Worm (Caenorhabditis elegans) whole organism, late embryonic: ENCODE data around the gene fbxa-55.

ENCODE experiments used
- ceh-19 ChIP-seq: fragments of 200-800 bp; sonication (Bioruptor generic); optimal IDR thresholded peaks from 2 replicates; lab custom pipeline; 2018; ENCODE audit warnings: mild to moderate bottlenecking, missing genetic modification characterization, missing compliant biosample characterization
- ceh-45 ChIP-seq: fragments of 200-800 bp; sonication (Bioruptor generic); IDR thresholded peaks from 2 replicates; pipeline ENCODE4 v1.3.6; 2022; ENCODE audit warnings: missing genetic modification reagents, missing genetic modification characterization, missing compliant biosample characterization
- ets-4 ChIP-seq: sonication (generic microtip); optimal IDR thresholded peaks from 2 replicates; lab custom pipeline; 2016; ENCODE audit warnings: missing genetic modification characterization, missing compliant biosample characterization
- fkh-10 ChIP-seq: fragments of 150-350 bp; optimal IDR thresholded peaks from 2 replicates; lab custom pipeline; 2014; ENCODE audit warnings: missing biosample characterization, missing genetic modification reagents, missing genetic modification characterization
- hlh-30 ChIP-seq: sonication (generic microtip); optimal IDR thresholded peaks from 2 replicates; lab custom pipeline; 2017; ENCODE audit warnings: antibody characterized with exemption, missing genetic modification characterization, missing compliant biosample characterization; ENCODE audit not compliant: insufficient read depth
- lim-6 ChIP-seq: sonication (generic microtip); optimal IDR thresholded peaks from 2 replicates; lab custom pipeline; 2016; ENCODE audit warnings: missing genetic modification characterization, missing compliant biosample characterization
- pat-9 ChIP-seq: fragments of 200-800 bp; sonication (Bioruptor generic); optimal IDR thresholded peaks from 2 replicates; lab custom pipeline; 2018; ENCODE audit warnings: mild to moderate bottlenecking, missing genetic modification characterization, moderate library complexity, missing compliant biosample characterization
- pha-4 ChIP-seq: fragments of 150-350 bp; optimal IDR thresholded peaks from 2 replicates; lab custom pipeline; 2018; ENCODE audit warnings: missing biosample characterization, missing genetic modification reagents, missing genetic modification characterization
- pros-1 ChIP-seq: fragments of 150-350 bp; optimal IDR thresholded peaks from 2 replicates; lab custom pipeline; 2014; ENCODE audit warnings: missing biosample characterization, missing genetic modification reagents, missing genetic modification characterization
- rnt-1 ChIP-seq: sonication (generic microtip); optimal IDR thresholded peaks from 2 replicates; lab custom pipeline; 2016; ENCODE audit warnings: missing genetic modification characterization, missing compliant biosample characterization
- tbx-2 ChIP-seq: sonication (generic microtip); optimal IDR thresholded peaks from 2 replicates; lab custom pipeline; 2016; ENCODE audit warnings: missing genetic modification characterization, missing compliant biosample characterization
- tbx-7 ChIP-seq: sonication (generic microtip); optimal IDR thresholded peaks from 2 replicates; lab custom pipeline; 2016; ENCODE audit warnings: missing genotype, missing genetic modification characterization, missing compliant biosample characterization
- unc-42 ChIP-seq: sonication (generic microtip); optimal IDR thresholded peaks from 2 replicates; lab custom pipeline; 2016; ENCODE audit warnings: missing genotype, missing genetic modification characterization, missing compliant biosample characterization

DNA sequence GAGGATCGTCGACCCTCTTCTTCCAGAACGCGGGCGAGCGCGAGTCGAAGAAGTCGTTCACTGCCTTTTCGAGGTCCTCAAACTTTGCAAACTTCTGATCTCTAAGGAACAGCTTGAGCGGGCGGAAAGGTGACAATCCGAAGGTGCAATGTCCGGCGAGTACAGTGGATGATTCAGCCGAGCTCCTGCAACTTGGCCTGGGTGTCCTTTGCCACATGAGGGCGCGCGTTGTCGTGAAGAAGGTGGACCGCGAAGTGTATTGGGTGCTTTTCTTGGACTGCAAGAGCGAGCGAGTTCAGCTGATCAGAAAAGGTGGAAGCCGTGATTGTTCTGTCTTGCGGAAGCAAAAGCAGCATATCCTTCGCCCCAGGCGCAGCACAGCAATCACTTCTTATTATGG, 6.1 kb upstream of the fbxa-55 start:
- TF ChIP-seq hlh-30 (tag; lab: Kevin White, UChicago) (no peak), fkh-10 (GFP tag; lab: Kevin White, UChicago) (no peak), unc-42 (no peak), pha-4 (tag; lab: Kevin White, UChicago) (no peak), rnt-1 (tag; lab: Kevin White, UChicago) (no peak), ceh-45 (GFP tag; lab: Robert Waterston, UW) (no peak), tbx-2 (no peak), tbx-7 (tag; lab: Kevin White, UChicago) (no peak), ets-4 (no peak), pat-9 (tag; lab: Kevin White, UChicago) (no peak), ceh-19 (GFP tag; lab: Kevin White, UChicago) (no peak), pros-1 (tag; lab: Kevin White, UChicago) (no peak), lim-6 (tag; lab: Kevin White, UChicago) (no peak)
